Fruit fly (Drosophila melanogaster) whole organism, wandering third instar larva: ENCODE data around the gene Adgf-A.

Experiments used
- Abd-B ChIP-seq: fragments of >200 bp; optimal IDR thresholded peaks from 2 replicates; lab custom pipeline; 2017; ENCODE audit warnings: missing biosample characterization, missing genetic modification characterization
- CG32264 ChIP-seq: fragments of 200-800 bp; sonication (Bioruptor generic); optimal IDR thresholded peaks from 2 replicates; lab custom pipeline; 2016; ENCODE audit warnings: missing biosample characterization, missing genetic modification characterization
- CG9705 ChIP-seq: fragments of 200-800 bp; sonication (Bioruptor generic); optimal IDR thresholded peaks from 2 replicates; lab custom pipeline; 2018; ENCODE audit warnings: missing biosample characterization, mild to moderate bottlenecking, missing genetic modification characterization
- CrebA ChIP-seq: fragments of 200-800 bp; sonication (Bioruptor generic); optimal IDR thresholded peaks from 2 replicates; lab custom pipeline; 2016; ENCODE audit warnings: missing biosample characterization, mild to moderate bottlenecking, missing genetic modification characterization, borderline replicate concordance
- Dif ChIP-seq: fragments of 200-275, 200-300 bp; sonication (Bioruptor generic); optimal IDR thresholded peaks from 2 replicates; lab custom pipeline; 2018; ENCODE audit warnings: missing biosample characterization, missing genetic modification characterization; ENCODE audit not compliant: partially characterized antibody
- GATAd ChIP-seq: sonication (Bioruptor generic); optimal IDR thresholded peaks from 2 replicates; lab custom pipeline; 2016; ENCODE audit warnings: missing biosample characterization, missing genetic modification characterization
- HLH106 ChIP-seq: fragments of 200-800 bp; optimal IDR thresholded peaks from 3 replicates; lab custom pipeline; 2019; ENCODE audit warnings: missing biosample characterization, mild to moderate bottlenecking, missing genetic modification characterization, moderate library complexity
- Hr78 ChIP-seq: fragments of >200 bp; optimal IDR thresholded peaks from 2 replicates; lab custom pipeline; 2017; ENCODE audit warnings: missing biosample characterization, missing genetic modification characterization
- Hr83 ChIP-seq: fragments of 200-300 bp; sonication (Bioruptor generic); optimal IDR thresholded peaks from 2 replicates; lab custom pipeline; 2016; ENCODE audit warnings: missing biosample characterization, mild to moderate bottlenecking, missing genetic modification characterization, moderate library complexity; ENCODE audit not compliant: poor library complexity, severe bottlenecking
- Jra ChIP-seq: sonication (Bioruptor generic); optimal IDR thresholded peaks from 2 replicates; lab custom pipeline; 2016; ENCODE audit warnings: missing biosample characterization, missing genetic modification characterization
- Mio ChIP-seq: sonication (Bioruptor generic); optimal IDR thresholded peaks from 2 replicates; lab custom pipeline; 2016; ENCODE audit warnings: missing biosample characterization, missing genetic modification characterization
- Myc ChIP-seq: fragments of >200 bp; optimal IDR thresholded peaks from 2 replicates; lab custom pipeline; 2017
- N ChIP-seq: fragments of >200 bp; optimal IDR thresholded peaks from 2 replicates; lab custom pipeline; 2018; ENCODE audit warnings: missing biosample characterization, missing external identifiers, missing genetic modification characterization
- OdsH ChIP-seq: fragments of 200-800 bp; sonication (Bioruptor generic); optimal IDR thresholded peaks from 2 replicates; lab custom pipeline; 2016; ENCODE audit warnings: missing biosample characterization, mild to moderate bottlenecking, missing genetic modification characterization
- Rel ChIP-seq, 2 experiments: fragments of 200-800 bp; sonication (Bioruptor generic) in 1 of 2; optimal IDR thresholded peaks; 2 replicates in 1 of 2; 3 replicates in 1 of 2; lab custom pipeline; 2016 to 2019; ENCODE audit warnings: mild to moderate bottlenecking in 2 of 2, missing biosample characterization in 2 of 2, missing genetic modification characterization in 2 of 2, moderate library complexity in 1 of 2
- Sp1 ChIP-seq: fragments of 200-800 bp; sonication (Bioruptor generic); optimal IDR thresholded peaks from 3 replicates; lab custom pipeline; 2019; ENCODE audit warnings: missing biosample characterization, mild to moderate bottlenecking, missing genetic modification characterization, moderate library complexity
- Vsx2 ChIP-seq: fragments of 200-300, 225-300 bp; sonication (Bioruptor generic); optimal IDR thresholded peaks from 2 replicates; lab custom pipeline; 2018; ENCODE audit warnings: missing biosample characterization, missing genetic modification characterization; ENCODE audit not compliant: partially characterized antibody
- br ChIP-seq: fragments of 200-800 bp; sonication (Bioruptor generic); optimal IDR thresholded peaks from 2 replicates; lab custom pipeline; 2016; ENCODE audit warnings: missing biosample characterization, missing genetic modification characterization
- brk ChIP-seq: fragments of 200-800 bp; sonication (Bioruptor generic); optimal IDR thresholded peaks from 2 replicates; lab custom pipeline; 2016; ENCODE audit warnings: missing biosample characterization, mild to moderate bottlenecking, missing genetic modification characterization
- dl ChIP-seq, 2 experiments: fragments of 175-275, 200-275 bp in 1 of 2; fragments of 200-275 bp in 1 of 2; sonication (Bioruptor generic); optimal IDR thresholded peaks; lab custom pipeline; 2018; ENCODE audit warnings: mild to moderate bottlenecking in 2 of 2, missing biosample characterization in 2 of 2, missing genetic modification characterization in 2 of 2, moderate library complexity in 2 of 2; ENCODE audit not compliant: partially characterized antibody in 2 of 2, insufficient read depth in 1 of 2
- dmrt93B ChIP-seq: fragments of 200-800 bp; sonication (Bioruptor generic); optimal IDR thresholded peaks from 2 replicates; lab custom pipeline; 2018; ENCODE audit warnings: missing biosample characterization, mild to moderate bottlenecking, missing genetic modification characterization
- dsf ChIP-seq: sonication (Bioruptor generic); optimal IDR thresholded peaks from 2 replicates; lab custom pipeline; 2016; ENCODE audit warnings: missing biosample characterization, missing genetic modification characterization, borderline replicate concordance
- ey ChIP-seq: fragments of 200-800 bp; sonication (Bioruptor generic); optimal IDR thresholded peaks from 2 replicates; lab custom pipeline; 2016; ENCODE audit warnings: missing biosample characterization, missing genetic modification characterization
- foxo ChIP-seq, 2 experiments: fragments of 200-800 bp; sonication (Bioruptor generic); optimal IDR thresholded peaks; 2 replicates in 1 of 2; 3 replicates in 1 of 2; lab custom pipeline; 2016 to 2017; ENCODE audit warnings: missing biosample characterization in 2 of 2, missing genetic modification characterization in 2 of 2
- fru ChIP-seq: fragments of 200-800 bp; sonication (Bioruptor generic); optimal IDR thresholded peaks from 3 replicates; lab custom pipeline; 2016; ENCODE audit warnings: missing biosample characterization, mild to moderate bottlenecking, missing genetic modification characterization
- h ChIP-seq: fragments of 200-800 bp; sonication (Bioruptor generic); optimal IDR thresholded peaks from 3 replicates; lab custom pipeline; 2016; ENCODE audit warnings: missing biosample characterization, mild to moderate bottlenecking, missing genetic modification characterization
- jim ChIP-seq: fragments of 175-275, 200-325 bp; sonication (Bioruptor generic); optimal IDR thresholded peaks from 2 replicates; lab custom pipeline; 2016; ENCODE audit warnings: missing biosample characterization, mild to moderate bottlenecking, missing genetic modification characterization
- lola ChIP-seq: fragments of >200 bp; optimal IDR thresholded peaks from 2 replicates; lab custom pipeline; 2017; ENCODE audit warnings: missing biosample characterization, missing genetic modification characterization
- pan ChIP-seq: fragments of >200 bp; optimal IDR thresholded peaks from 2 replicates; lab custom pipeline; 2017
- psq ChIP-seq: fragments of 200-800 bp; sonication (Bioruptor generic); optimal IDR thresholded peaks from 3 replicates; lab custom pipeline; 2017; ENCODE audit warnings: missing biosample characterization, mild to moderate bottlenecking, missing genetic modification characterization, moderate library complexity
- rgr ChIP-seq: fragments of 200-800 bp; sonication (Bioruptor generic); optimal IDR thresholded peaks from 3 replicates; lab custom pipeline; 2016; ENCODE audit warnings: missing biosample characterization, mild to moderate bottlenecking, missing genetic modification characterization
- sv ChIP-seq: fragments of 200-800 bp; sonication (Bioruptor generic); optimal IDR thresholded peaks from 3 replicates; lab custom pipeline; 2016; ENCODE audit warnings: missing biosample characterization, missing genetic modification characterization
- tai ChIP-seq: sonication (Bioruptor generic); optimal IDR thresholded peaks from 2 replicates; lab custom pipeline; 2016; ENCODE audit warnings: missing biosample characterization, missing genetic modification characterization
- usp ChIP-seq: fragments of >200 bp; optimal IDR thresholded peaks from 2 replicates; lab custom pipeline; 2017; ENCODE audit warnings: missing biosample characterization, missing genetic modification characterization
- woc ChIP-seq: sonication (Bioruptor generic); optimal IDR thresholded peaks from 2 replicates; lab custom pipeline; 2016; ENCODE audit warnings: missing biosample characterization, mild to moderate bottlenecking, missing genetic modification characterization

The Adgf-A gene

DNA sequence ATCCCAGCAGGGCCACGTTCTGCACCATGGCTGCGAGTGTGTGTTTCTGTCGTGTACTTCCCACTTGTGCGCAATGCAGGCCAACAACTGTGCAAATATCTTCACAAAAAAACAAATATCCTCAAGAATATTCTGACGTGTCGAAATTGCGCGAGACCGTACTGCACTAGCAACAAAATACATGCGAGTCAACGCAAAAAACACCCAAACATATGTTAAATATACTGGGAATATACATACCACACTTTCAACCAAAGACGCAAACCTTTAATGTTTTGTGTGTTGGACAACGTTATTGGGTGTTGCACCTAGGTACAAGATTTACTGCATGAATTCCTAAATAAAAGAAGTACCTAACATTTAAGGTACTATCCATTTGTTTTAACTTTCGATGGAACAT is 38.1 kb upstream of the Adgf-A start, which contains the start of gene NUCB1:
Gene NUCB1, minus strand, starts transcription at position 173 of the 400 bp plus-strand sequence.
- TF ChIP-seq h (GFP tag; lab: Kevin White, UChicago) (peak; percentile 55), jim (peak; percentile 5), woc (GFP tag; lab: Kevin White, UChicago) (peak; percentile 93), lola (GFP tag; lab: Kevin White, UChicago) (no peak), Jra (GFP tag; lab: Kevin White, UChicago) (no peak), N (GFP tag; lab: Kevin White, UChicago) (no peak), Mio (GFP tag; lab: Kevin White, UChicago) (no peak), pan (lab: Kevin White, UChicago) (no peak), rgr (GFP tag; lab: Kevin White, UChicago) (peak; percentile 54), Rel (GFP tag; optimal IDR thresholded peaks at IDR 0.05; lab: Kevin White, UChicago) (no peak), Rel (tag; optimal IDR thresholded peaks at IDR 0.05; lab: Kevin White, UChicago) (peak; percentile 94), psq (GFP tag; lab: Kevin White, UChicago) (no peak), foxo (GFP tag; optimal IDR thresholded peaks at IDR 0.05; lab: Kevin White, UChicago) (peak in 1 of 2 experiments; percentile 46), CrebA (GFP tag; lab: Kevin White, UChicago) (peak; percentile 25), dsf (no peak), br (GFP tag; lab: Kevin White, UChicago) (peak; percentile 1), Dif (GFP tag; lab: Kevin White, UChicago) (no peak), Hr83 (GFP tag; lab: Kevin White, UChicago) (peak; percentile 70), CG9705 (peak; percentile 27), tai (no peak), Myc (lab: Kevin White, UChicago) (peak; percentile 85), GATAd (peak; percentile 26), Abd-B (GFP tag; lab: Kevin White, UChicago) (no peak), sv (peak; percentile 26), HLH106 (tag; lab: Kevin White, UChicago) (no peak), fru (GFP tag; lab: Kevin White, UChicago) (peak; percentile 18)
- TF ChIP-seq, all 38 proteins: peak for 14

DNA sequence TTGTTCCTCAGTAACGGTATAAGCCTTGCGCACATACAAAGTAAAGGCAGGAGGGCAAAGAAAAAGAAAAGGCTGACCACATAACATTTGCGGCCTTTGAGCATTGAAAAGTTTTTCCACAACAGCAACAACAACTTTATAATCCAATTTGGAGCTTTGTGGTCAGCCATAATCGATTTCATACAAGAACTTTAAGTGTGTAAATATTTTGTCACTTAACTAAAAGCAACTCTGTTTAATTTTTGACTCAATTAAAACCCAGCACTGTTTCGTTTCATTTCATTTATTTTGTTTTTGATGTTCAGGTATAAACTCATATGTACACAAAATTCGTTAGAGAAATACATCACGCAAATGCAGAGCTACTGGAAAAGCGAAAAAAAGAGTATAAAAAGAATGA is 33.5 kb upstream of the Adgf-A start, which contains the start of gene CG42816:
Gene CG42816, minus strand, starts transcription at position 101 of the 400 bp plus-strand sequence.
- TF ChIP-seq Myc (lab: Kevin White, UChicago) (no peak), pan (lab: Kevin White, UChicago) (no peak), Sp1 (GFP tag; lab: Kevin White, UChicago) (no peak), Abd-B (GFP tag; lab: Kevin White, UChicago) (no peak), Dif (GFP tag; lab: Kevin White, UChicago) (no peak), HLH106 (tag; lab: Kevin White, UChicago) (no peak), br (GFP tag; lab: Kevin White, UChicago) (no peak), CrebA (GFP tag; lab: Kevin White, UChicago) (no peak), lola (GFP tag; lab: Kevin White, UChicago) (no peak), psq (GFP tag; lab: Kevin White, UChicago) (no peak), brk (GFP tag; lab: Kevin White, UChicago) (no peak), dsf (no peak), Rel (GFP tag; optimal IDR thresholded peaks at IDR 0.05; lab: Kevin White, UChicago) (no peak), Rel (tag; optimal IDR thresholded peaks at IDR 0.05; lab: Kevin White, UChicago) (no peak), dmrt93B (GFP tag; lab: Kevin White, UChicago) (no peak)

DNA sequence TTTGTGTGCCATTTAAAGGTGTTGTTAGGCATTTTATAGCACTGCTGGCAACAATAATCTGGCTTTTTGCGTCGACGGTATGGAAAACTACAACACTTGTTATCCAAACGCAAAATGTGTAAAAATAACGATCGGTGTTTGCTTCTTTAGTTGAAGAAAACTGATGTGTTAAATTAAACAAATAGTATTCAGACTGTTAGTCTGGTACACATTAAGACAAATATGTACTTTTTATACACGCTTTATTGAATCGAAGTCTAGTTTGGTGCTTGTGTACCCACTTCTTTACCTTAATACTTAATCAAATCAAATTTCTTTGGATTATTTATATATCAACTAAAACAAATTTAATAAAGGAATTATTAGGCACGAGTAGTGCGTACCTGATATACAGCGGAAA is 27.5 kb upstream of the Adgf-A start:
- TF ChIP-seq dl (GFP tag; optimal IDR thresholded peaks at IDR 0.05; lab: Kevin White, UChicago; ENCODE audit: insufficient read depth in 1 of 2, partially characterized antibody in 2 of 2) (no peak), Rel (GFP tag; optimal IDR thresholded peaks at IDR 0.05; lab: Kevin White, UChicago) (no peak), Rel (tag; optimal IDR thresholded peaks at IDR 0.05; lab: Kevin White, UChicago) (no peak), CG9705 (no peak), Vsx2 (GFP tag; lab: Kevin White, UChicago) (no peak), ey (GFP tag; lab: Kevin White, UChicago) (no peak), HLH106 (tag; lab: Kevin White, UChicago) (no peak), Jra (GFP tag; lab: Kevin White, UChicago) (no peak), jim (no peak)

DNA sequence AAGACGTTTGTCGTGTGGAACGTTAAGA is 27.3 kb upstream of the Adgf-A start, which contains the start of gene CG42815:
Gene CG42815, minus strand, starts transcription at position 20 of the 28 bp plus-strand sequence.
- no peak for TF ChIP-seq pan (lab: Kevin White, UChicago)
- TF ChIP-seq ey (GFP tag; lab: Kevin White, UChicago), result no peak
- no peak for TF ChIP-seq brk (GFP tag; lab: Kevin White, UChicago)
- TF ChIP-seq Abd-B (GFP tag; lab: Kevin White, UChicago), result no peak
- no peak for TF ChIP-seq CG9705
- no peak for TF ChIP-seq OdsH (GFP tag; lab: Kevin White, UChicago)
- no peak for TF ChIP-seq Hr83 (GFP tag; lab: Kevin White, UChicago)
- no peak for TF ChIP-seq GATAd
- TF ChIP-seq sv, result no peak
- TF ChIP-seq dsf, result no peak
- no peak for TF ChIP-seq h (GFP tag; lab: Kevin White, UChicago)
- TF ChIP-seq Hr78 (GFP tag; lab: Kevin White, UChicago), result no peak
- TF ChIP-seq jim, result no peak
- no peak for TF ChIP-seq HLH106 (tag; lab: Kevin White, UChicago)
- no peak for TF ChIP-seq CG32264
- TF ChIP-seq foxo (GFP tag; optimal IDR thresholded peaks at IDR 0.05; lab: Kevin White, UChicago), result no peak
- TF ChIP-seq Myc (lab: Kevin White, UChicago), result no peak
- TF ChIP-seq psq (GFP tag; lab: Kevin White, UChicago), result no peak
- TF ChIP-seq usp, result no peak
